Worm (Caenorhabditis elegans): ENCODE results near the gene C46A5.6.

The C46A5.6 gene

DNA sequence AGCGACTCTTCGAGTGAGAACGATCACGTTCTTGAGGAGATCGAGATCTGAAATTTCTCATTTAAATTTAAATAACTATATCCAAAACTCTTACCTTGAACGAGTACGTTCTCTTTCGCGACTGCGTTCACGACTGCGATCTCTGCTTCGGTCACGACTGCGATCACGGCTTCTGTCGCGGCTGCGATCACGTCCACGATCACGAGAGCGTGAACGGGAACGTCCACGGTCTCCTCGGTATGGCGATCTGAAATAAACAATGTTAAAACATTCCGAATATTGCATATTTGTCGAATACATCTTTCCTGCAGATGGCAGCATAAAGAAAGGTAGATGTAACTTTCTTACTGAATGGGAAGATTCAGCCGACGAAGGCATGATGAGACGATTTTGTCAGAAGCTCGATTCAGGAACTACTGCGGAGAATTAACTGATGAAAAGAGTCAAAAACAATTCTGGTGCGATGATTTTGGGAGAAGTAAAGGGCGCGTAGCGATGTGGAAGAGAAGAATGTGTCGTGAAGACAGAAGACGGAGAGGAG lies 26.6 kb upstream of the C46A5.6 start:
- TF ChIP-seq blmp-1 (tag; optimal IDR thresholded peaks at IDR 0.05) = no peak

DNA sequence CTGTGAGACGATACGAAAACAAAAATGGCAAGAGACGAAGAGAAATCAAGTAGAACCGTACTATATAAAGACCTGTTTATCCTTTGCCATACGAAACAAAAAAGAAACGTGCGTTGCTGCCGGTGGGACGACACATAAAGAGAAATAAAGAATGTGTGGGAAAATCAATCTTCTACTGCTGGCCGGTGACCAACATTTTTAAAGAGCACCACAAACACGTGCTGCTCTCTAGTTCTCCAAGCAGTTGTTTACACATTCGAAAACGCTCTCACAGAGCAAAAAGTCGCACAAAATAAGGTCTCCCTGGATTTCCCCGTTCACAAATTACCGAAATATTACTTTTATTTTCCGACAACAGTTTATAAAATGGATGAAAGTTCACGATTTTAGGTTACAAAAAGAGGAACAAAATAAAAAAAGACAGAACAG lies 25.9 kb upstream of the C46A5.6 start, which contains the start of gene imp-3:
imp-3 (minus strand) TSS at position 93 of the 429 bp plus-strand sequence.
- TF ChIP-seq nhr-2 (tag; optimal IDR thresholded peaks at IDR 0.05) (no peak), nhr-28 (tag; optimal IDR thresholded peaks at IDR 0.05) (no peak), nhr-237 (tag; optimal IDR thresholded peaks at IDR 0.05) (no peak), drap-1 (GFP tag; optimal IDR thresholded peaks at IDR 0.05) (no peak), sem-2 (GFP tag; optimal IDR thresholded peaks at IDR 0.05) (peak; percentile 17), blmp-1 (tag; optimal IDR thresholded peaks at IDR 0.05) (no peak), unc-39 (tag; optimal IDR thresholded peaks at IDR 0.05) (no peak), elt-1 (tag; optimal IDR thresholded peaks at IDR 0.05; ENCODE audit: borderline replicate concordance, insufficient read depth) (no peak), bed-3 (GFP tag; optimal IDR thresholded peaks at IDR 0.05) (no peak), mls-2 (tag; optimal IDR thresholded peaks at IDR 0.05) (no peak), cnd-1 (tag; optimal IDR thresholded peaks at IDR 0.05) (no peak), snpc-4 (tag; optimal IDR thresholded peaks at IDR 0.05) (no peak), pha-4 (tag; optimal IDR thresholded peaks at IDR 0.05) (no peak), unc-62 (GFP tag; optimal IDR thresholded peaks at IDR 0.05) (no peak), hlh-1 (tag; optimal IDR thresholded peaks at IDR 0.05) (peak; percentile 7), zip-8 (tag; optimal IDR thresholded peaks at IDR 0.05) (no peak), lsy-2 (tag; optimal IDR thresholded peaks at IDR 0.05) (peak; percentile 25), lin-13 (tag; optimal IDR thresholded peaks at IDR 0.05) (no peak)

DNA sequence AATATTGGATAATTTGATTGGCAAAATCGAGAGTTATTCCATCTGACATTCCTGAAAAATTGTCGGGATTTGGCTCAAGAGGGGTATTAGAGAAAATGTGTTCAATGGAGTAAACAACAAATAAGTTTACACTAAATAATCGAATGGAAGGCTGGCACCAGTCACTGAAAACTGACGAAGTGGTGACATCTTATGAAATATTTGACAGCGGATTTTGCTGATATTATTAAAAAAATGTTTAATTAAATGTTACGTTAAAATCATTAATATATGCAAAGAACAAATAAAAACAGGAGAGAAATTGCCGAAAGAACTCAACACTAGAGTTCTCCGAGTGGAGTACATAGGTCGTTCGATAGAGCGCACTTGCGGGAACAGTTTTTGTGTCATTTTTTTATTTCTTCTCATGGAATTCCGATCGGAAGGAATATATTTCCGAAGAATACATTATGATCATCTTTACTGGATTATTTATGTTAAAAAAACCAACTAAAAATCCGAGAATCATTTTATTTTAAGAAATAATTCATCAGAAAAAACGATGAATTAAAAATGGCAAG lies 21.9 kb upstream of the C46A5.6 start, which contains the start of gene tag-322:
tag-322 (minus strand) TSS at position 51 of the 560 bp plus-strand sequence.
- TF ChIP-seq lin-13 (tag; optimal IDR thresholded peaks at IDR 0.05) (no peak), mls-2 (tag; optimal IDR thresholded peaks at IDR 0.05) (peak; percentile 17), mep-1 (tag; optimal IDR thresholded peaks at IDR 0.05) (peak; percentile 64), nhr-237 (tag; optimal IDR thresholded peaks at IDR 0.05) (no peak), lsy-2 (tag; optimal IDR thresholded peaks at IDR 0.05) (peak; percentile 41), blmp-1 (tag; optimal IDR thresholded peaks at IDR 0.05) (no peak), tbx-8 (GFP tag; optimal IDR thresholded peaks at IDR 0.05) (no peak), snpc-4 (tag; optimal IDR thresholded peaks at IDR 0.05) (no peak), drap-1 (GFP tag; optimal IDR thresholded peaks at IDR 0.05) (no peak), ces-1 (GFP tag; optimal IDR thresholded peaks at IDR 0.05) (peak; percentile 15), M03D4.4 (tag; optimal IDR thresholded peaks at IDR 0.05) (no peak), nhr-12 (tag; optimal IDR thresholded peaks at IDR 0.05) (no peak), sptf-1 (tag; optimal IDR thresholded peaks at IDR 0.05) (no peak)

ce11 chrIV:7783801-7784411 lies 20.3 kb upstream of the C46A5.6 start, which contains the start of gene tag-321:
Gene tag-321 (minus strand): TSS chrIV:7783851.
- TF ChIP-seq sem-2 (GFP tag; optimal IDR thresholded peaks at IDR 0.05) = no peak
- TF ChIP-seq elt-3 (tag; optimal IDR thresholded peaks at IDR 0.05) = no peak
- no peak for TF ChIP-seq nhr-12 (tag; optimal IDR thresholded peaks at IDR 0.05)
- TF ChIP-seq flh-1 (GFP tag; optimal IDR thresholded peaks at IDR 0.05) = no peak
- TF ChIP-seq ztf-11 (tag; optimal IDR thresholded peaks at IDR 0.05) = no peak
- TF ChIP-seq lin-32 (GFP tag; optimal IDR thresholded peaks at IDR 0.05) = no peak
- TF ChIP-seq sptf-1 (tag; optimal IDR thresholded peaks at IDR 0.05) = no peak
- TF ChIP-seq nhr-28 (tag; optimal IDR thresholded peaks at IDR 0.05) = no peak
- TF ChIP-seq bed-3 (GFP tag; optimal IDR thresholded peaks at IDR 0.05) = no peak
- no peak for TF ChIP-seq unc-62 (GFP tag; optimal IDR thresholded peaks at IDR 0.05)
- no peak for TF ChIP-seq ceh-39 (tag; optimal IDR thresholded peaks at IDR 0.05)
- no peak for TF ChIP-seq nhr-237 (tag; optimal IDR thresholded peaks at IDR 0.05)
- TF ChIP-seq blmp-1 (tag; optimal IDR thresholded peaks at IDR 0.05) = no peak
- TF ChIP-seq unc-39 (tag; optimal IDR thresholded peaks at IDR 0.05) = no peak
- no peak for TF ChIP-seq lsy-2 (tag; optimal IDR thresholded peaks at IDR 0.05)
- TF ChIP-seq snpc-4 (tag; optimal IDR thresholded peaks at IDR 0.05) = no peak

ce11 chrIV:7782292-7782691 lies 18.6 kb upstream of the C46A5.6 start, which contains the start of gene sec-10:
Gene sec-10 (minus strand): TSS chrIV:7782499.
- no peak for TF ChIP-seq bed-3 (GFP tag; optimal IDR thresholded peaks at IDR 0.05)
- TF ChIP-seq ceh-39 (tag; optimal IDR thresholded peaks at IDR 0.05) = no peak
- no peak for TF ChIP-seq nhr-2 (tag; optimal IDR thresholded peaks at IDR 0.05)
- TF ChIP-seq nhr-76 (tag; optimal IDR thresholded peaks at IDR 0.05) = no peak
- no peak for TF ChIP-seq ham-2 (GFP tag; optimal IDR thresholded peaks at IDR 0.05)
- TF ChIP-seq mls-2 (tag; optimal IDR thresholded peaks at IDR 0.05) = no peak
- no peak for TF ChIP-seq nhr-237 (tag; optimal IDR thresholded peaks at IDR 0.05)
- no peak for TF ChIP-seq flh-1 (GFP tag; optimal IDR thresholded peaks at IDR 0.05)
